Worm (Caenorhabditis elegans) whole organism, L4 larva: ENCODE measurements around the gene ZC13.10.

Source experiments
- D1046.2 ChIP-seq: fragments of 200-800 bp; sonication (Bioruptor generic); IDR thresholded peaks from 2 replicates; pipeline ENCODE4 v1.3.6; 2022; ENCODE audit warnings: missing genetic modification characterization, missing compliant biosample characterization
- F37D6.2 ChIP-seq: sonication (generic microtip); optimal IDR thresholded peaks from 2 replicates; lab custom pipeline; 2016; ENCODE audit warnings: mild to moderate bottlenecking, missing genetic modification characterization, missing compliant biosample characterization
- F44E2.7 ChIP-seq: fragments of 200-800 bp; sonication (Bioruptor generic); IDR thresholded peaks from 2 replicates; pipeline ENCODE4 v2.1.2; 2022; ENCODE audit warnings: missing genetic modification characterization, missing compliant biosample characterization
- R02D3.7 ChIP-seq: fragments of 150-350 bp; sonication (generic microtip); optimal IDR thresholded peaks from 3 replicates; lab custom pipeline; 2014; ENCODE audit warnings: missing biosample characterization, missing genetic modification characterization
- T26A8.4 ChIP-seq: fragments of 200-800 bp; sonication (Bioruptor generic); IDR thresholded peaks from 2 replicates; pipeline ENCODE4 v1.3.6; 2022; ENCODE audit warnings: missing genetic modification characterization, missing compliant biosample characterization
- aha-1 ChIP-seq: fragments of 150-350 bp; peaks from one replicate; lab custom pipeline; 2014; ENCODE audit warnings: missing biosample characterization, missing genetic modification characterization
- ceh-20 ChIP-seq: fragments of 200-800 bp; sonication (Bioruptor generic); IDR thresholded peaks from 2 replicates; pipeline ENCODE4 v1.3.6; 2022; ENCODE audit warnings: missing genetic modification reagents, missing genetic modification characterization, missing compliant biosample characterization
- ceh-32 ChIP-seq: sonication (generic microtip); optimal IDR thresholded peaks from 2 replicates; lab custom pipeline; 2016; ENCODE audit warnings: mild to moderate bottlenecking, missing genetic modification characterization, missing compliant biosample characterization; ENCODE audit not compliant: poor library complexity
- ceh-44 ChIP-seq: fragments of 200-800 bp; sonication (Bioruptor generic); IDR thresholded peaks from 2 replicates; pipeline ENCODE4 v1.3.6; 2022; ENCODE audit warnings: missing genetic modification reagents, missing genetic modification characterization, missing compliant biosample characterization
- ceh-62 ChIP-seq: sonication (generic microtip); optimal IDR thresholded peaks from 2 replicates; lab custom pipeline; 2017; ENCODE audit warnings: missing biosample characterization, missing genetic modification characterization
- daf-19 ChIP-seq: fragments of 200-800 bp; sonication (Bioruptor generic); conservative IDR thresholded peaks from 2 replicates; pipeline ENCODE4 v1.3.6; 2022; ENCODE audit warnings: missing genetic modification characterization, missing compliant biosample characterization
- daf-8 ChIP-seq: fragments of 200-800 bp; sonication (Bioruptor generic); IDR thresholded peaks from 2 replicates; pipeline ENCODE4 v1.3.6; 2022; ENCODE audit warnings: missing genetic modification characterization, missing compliant biosample characterization
- dmd-6 ChIP-seq: fragments of 200-800 bp; sonication (Bioruptor generic); IDR thresholded peaks from 2 replicates; pipeline ENCODE4 v1.3.6; 2022; ENCODE audit warnings: missing genetic modification reagents, missing genetic modification characterization, missing compliant biosample characterization
- dmd-9 ChIP-seq: fragments of 200-800 bp; sonication (Bioruptor generic); IDR thresholded peaks from 2 replicates; pipeline ENCODE4 v1.3.6; 2022; ENCODE audit warnings: missing genetic modification reagents, missing genetic modification characterization, missing compliant biosample characterization
- dve-1 ChIP-seq: sonication (generic microtip); optimal IDR thresholded peaks from 2 replicates; lab custom pipeline; 2017; ENCODE audit warnings: antibody characterized with exemption, mild to moderate bottlenecking, missing genetic modification characterization, missing compliant biosample characterization; ENCODE audit not compliant: insufficient read depth
- egl-27 ChIP-seq: sonication (generic microtip); optimal IDR thresholded peaks from 3 replicates; lab custom pipeline; 2017; ENCODE audit warnings: missing biosample characterization, missing genetic modification reagents, missing genetic modification characterization
- egl-43 ChIP-seq: fragments of 200-800 bp; sonication (Bioruptor generic); IDR thresholded peaks from 2 replicates; pipeline ENCODE4 v1.3.6; 2022; ENCODE audit warnings: missing genetic modification reagents, missing genetic modification characterization, missing compliant biosample characterization
- fkh-10 ChIP-seq: fragments of 150-350 bp; optimal IDR thresholded peaks from 2 replicates; lab custom pipeline; 2014; ENCODE audit warnings: missing biosample characterization, missing genetic modification reagents, missing genetic modification characterization
- fos-1 ChIP-seq: fragments of 150-350 bp; optimal IDR thresholded peaks from 2 replicates; lab custom pipeline; 2014; ENCODE audit warnings: missing biosample characterization, missing genetic modification characterization
- hlh-11 ChIP-seq: fragments of 200-800 bp; sonication (Bioruptor generic); optimal IDR thresholded peaks from 2 replicates; lab custom pipeline; 2018; ENCODE audit warnings: mild to moderate bottlenecking, missing genetic modification characterization, missing compliant biosample characterization
- hlh-30 ChIP-seq: sonication (generic microtip); optimal IDR thresholded peaks from 2 replicates; lab custom pipeline; 2017; ENCODE audit warnings: antibody characterized with exemption, mild to moderate bottlenecking, missing genetic modification characterization, missing compliant biosample characterization; ENCODE audit not compliant: insufficient read depth
- jun-1 ChIP-seq: fragments of 150-350 bp; optimal IDR thresholded peaks from 2 replicates; lab custom pipeline; 2014; ENCODE audit warnings: missing biosample characterization, missing genetic modification reagents, missing genetic modification characterization
- lin-13 ChIP-seq: fragments of 150-350 bp; optimal IDR thresholded peaks from 2 replicates; lab custom pipeline; 2014; ENCODE audit warnings: missing biosample characterization, missing genetic modification reagents, missing genetic modification characterization
- lin-15B ChIP-seq: fragments of 150-350 bp; sonication (generic microtip); optimal IDR thresholded peaks from 3 replicates; lab custom pipeline; 2014; ENCODE audit warnings: missing biosample characterization, missing genetic modification characterization
- lin-38 ChIP-seq: fragments of 200-800 bp; sonication (Bioruptor generic); IDR thresholded peaks from 2 replicates; pipeline ENCODE4 v1.3.6; 2022; ENCODE audit warnings: missing genetic modification reagents, missing genetic modification characterization, missing compliant biosample characterization
- lsy-2 ChIP-seq, 2 experiments: fragments of 150-350 bp in 1 of 2; sonication (generic microtip) in 1 of 2; optimal IDR thresholded peaks; 2 replicates each; lab custom pipeline; 2014 to 2017; ENCODE audit warnings: missing biosample characterization in 2 of 2, missing genetic modification characterization in 2 of 2
- madf-9 ChIP-seq: fragments of 200-800 bp; sonication (Bioruptor generic); conservative IDR thresholded peaks from 2 replicates; pipeline ENCODE4 v1.3.6; 2022; ENCODE audit warnings: missing genetic modification reagents, missing genetic modification characterization, missing compliant biosample characterization
- mdt-29 ChIP-seq: fragments of 200-800 bp; sonication (Bioruptor generic); IDR thresholded peaks from 2 replicates; pipeline ENCODE4 v1.3.6; 2022; ENCODE audit warnings: missing genetic modification reagents, missing genetic modification characterization, missing compliant biosample characterization
- mep-1 ChIP-seq: fragments of 150-350 bp; sonication (generic microtip); optimal IDR thresholded peaks from 3 replicates; lab custom pipeline; 2014; ENCODE audit warnings: missing biosample characterization, missing genetic modification characterization
- mes-2 ChIP-seq: sonication (generic microtip); optimal IDR thresholded peaks from 2 replicates; lab custom pipeline; 2016; ENCODE audit warnings: missing genotype, mild to moderate bottlenecking, missing genetic modification characterization, missing compliant biosample characterization; ENCODE audit not compliant: poor library complexity, severe bottlenecking
- mxl-2 ChIP-seq: fragments of 200-800 bp; sonication (Bioruptor generic); conservative IDR thresholded peaks from 2 replicates; pipeline ENCODE4 v1.3.6; 2022; ENCODE audit warnings: missing genetic modification reagents, missing genetic modification characterization, missing compliant biosample characterization
- mxl-3 ChIP-seq: fragments of 200-800 bp; sonication (Bioruptor generic); optimal IDR thresholded peaks from 2 replicates; lab custom pipeline; 2018; ENCODE audit warnings: mild to moderate bottlenecking, missing genetic modification characterization, missing compliant biosample characterization
- nhr-10 ChIP-seq: fragments of 150-350 bp; optimal IDR thresholded peaks from 2 replicates; lab custom pipeline; 2014; ENCODE audit warnings: missing biosample characterization, missing genetic modification characterization
- nhr-102 ChIP-seq: sonication (generic microtip); optimal IDR thresholded peaks from 2 replicates; lab custom pipeline; 2016; ENCODE audit warnings: mild to moderate bottlenecking, missing genetic modification characterization, moderate library complexity, missing compliant biosample characterization
- nhr-237 ChIP-seq: sonication (generic microtip); optimal IDR thresholded peaks from 2 replicates; lab custom pipeline; 2017; ENCODE audit warnings: missing biosample characterization, missing genetic modification characterization
- nhr-28 ChIP-seq: fragments of 150-350 bp; optimal IDR thresholded peaks from 2 replicates; lab custom pipeline; 2014; ENCODE audit warnings: missing biosample characterization, missing genetic modification characterization
- nhr-41 ChIP-seq: fragments of 200-800 bp; sonication (Bioruptor generic); IDR thresholded peaks from 2 replicates; pipeline ENCODE4 v1.3.6; 2022; ENCODE audit warnings: missing genetic modification reagents, missing genetic modification characterization, missing compliant biosample characterization
- nhr-42 ChIP-seq: fragments of 200-800 bp; sonication (Bioruptor generic); IDR thresholded peaks from 2 replicates; pipeline ENCODE4 v1.3.6; 2022; ENCODE audit warnings: missing genetic modification characterization, missing compliant biosample characterization
- nhr-48 ChIP-seq: sonication (generic microtip); optimal IDR thresholded peaks from 2 replicates; lab custom pipeline; 2016; ENCODE audit warnings: mild to moderate bottlenecking, missing genetic modification characterization, missing compliant biosample characterization
- nhr-77 ChIP-seq: fragments of 150-350 bp; optimal IDR thresholded peaks from 2 replicates; lab custom pipeline; 2014; ENCODE audit warnings: missing biosample characterization, missing genetic modification characterization
- pha-4 ChIP-seq, 2 experiments: fragments of 150-350 bp in 1 of 2; fragments of 200-800 bp in 1 of 2; sonication (Bioruptor generic) in 1 of 2; IDR thresholded peaks in 1 of 2; optimal IDR thresholded peaks in 1 of 2; 2 replicates each; pipeline versions ENCODE4 v1.3.6 to Lab custom; 2014 to 2022; ENCODE audit warnings: missing genetic modification characterization in 2 of 2, missing genetic modification reagents in 2 of 2, missing biosample characterization in 1 of 2, missing compliant biosample characterization in 1 of 2
- php-3 ChIP-seq: fragments of 200-800 bp; sonication (Bioruptor generic); IDR thresholded peaks from 2 replicates; pipeline ENCODE4 v1.3.6; 2022; ENCODE audit warnings: missing genetic modification reagents, missing genetic modification characterization, missing compliant biosample characterization
- pqm-1 ChIP-seq: sonication (generic microtip); optimal IDR thresholded peaks from 2 replicates; lab custom pipeline; 2017; ENCODE audit warnings: missing biosample characterization, missing genetic modification characterization
- sdz-12 ChIP-seq: fragments of 200-800 bp; sonication (Bioruptor generic); optimal IDR thresholded peaks from 2 replicates; lab custom pipeline; 2018; ENCODE audit warnings: mild to moderate bottlenecking, missing genetic modification characterization, missing compliant biosample characterization
- set-16 ChIP-seq: fragments of 200-800 bp; sonication (Bioruptor generic); IDR thresholded peaks from 2 replicates; pipeline ENCODE4 v1.3.6; 2022; ENCODE audit warnings: missing genetic modification reagents, missing genetic modification characterization, missing compliant biosample characterization
- snpc-1.2 ChIP-seq: fragments of 200-800 bp; sonication (Bioruptor generic); IDR thresholded peaks from 2 replicates; pipeline ENCODE4 v1.3.6; 2022; ENCODE audit warnings: missing genetic modification reagents, missing genetic modification characterization, missing compliant biosample characterization
- spr-1 ChIP-seq: sonication (generic microtip); optimal IDR thresholded peaks from 2 replicates; lab custom pipeline; 2016; ENCODE audit warnings: mild to moderate bottlenecking, missing genetic modification characterization, missing compliant biosample characterization
- tag-97 ChIP-seq: fragments of 200-800 bp; sonication (Bioruptor generic); IDR thresholded peaks from 2 replicates; pipeline ENCODE4 v1.3.6; 2022; ENCODE audit warnings: missing genetic modification characterization, missing compliant biosample characterization
- tra-1 ChIP-seq: fragments of 200-800 bp; sonication (Bioruptor generic); IDR thresholded peaks from 2 replicates; pipeline ENCODE4 v1.3.6; 2022; ENCODE audit warnings: missing genetic modification reagents, missing genetic modification characterization, missing compliant biosample characterization
- unc-62 ChIP-seq, 3 experiments: fragments of 150-350 bp in 1 of 3; sonication (generic microtip); optimal IDR thresholded peaks in 2 of 3; peaks in 1 of 3; 1 replicate in 1 of 3; 2 replicates in 2 of 3; lab custom pipeline; 2014 to 2017; ENCODE audit warnings: missing biosample characterization in 3 of 3, missing genetic modification characterization in 3 of 3, missing genetic modification reagents in 3 of 3, missing genotype in 1 of 3
- vab-7 ChIP-seq: fragments of 200-800 bp; sonication (Bioruptor generic); IDR thresholded peaks from 2 replicates; pipeline ENCODE4 v1.3.6; 2022; ENCODE audit warnings: missing genetic modification reagents, missing genetic modification characterization, missing compliant biosample characterization

The ZC13.10 gene

DNA sequence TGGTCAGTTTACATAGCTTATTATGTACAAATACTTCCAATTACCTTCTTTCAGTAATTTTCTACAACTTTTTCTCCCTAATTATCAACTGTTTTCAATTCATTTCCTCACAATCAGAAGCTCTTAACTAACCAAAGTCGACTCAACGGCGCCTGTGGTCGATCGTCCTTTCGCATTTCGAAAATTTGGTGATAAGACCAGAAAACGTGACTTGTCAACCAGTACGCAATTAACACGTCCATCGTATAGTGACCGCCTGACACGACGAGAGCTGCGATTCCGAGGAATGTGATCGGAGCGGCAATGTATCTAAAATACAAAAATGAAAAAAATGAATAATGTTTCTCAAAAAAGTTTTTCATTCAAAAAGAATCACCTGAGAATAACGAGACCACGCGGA lies 43.3 kb upstream of the ZC13.10 start:
- TF ChIP-seq sdz-12 (no peak), R02D3.7 (tag; lab: Kevin White, UChicago) (no peak), mdt-29 (GFP tag; lab: Robert Waterston, UW) (no peak), hlh-30 (peak; percentile 79), nhr-28 (tag; lab: Kevin White, UChicago) (peak; percentile 9), php-3 (GFP tag; lab: Robert Waterston, UW) (peak; percentile 49; the same call in 1 of the 2 replicates), mes-2 (peak; percentile 15), pqm-1 (tag; lab: Kevin White, UChicago) (peak; percentile 43), nhr-10 (no peak), nhr-41 (no peak), nhr-102 (no peak), vab-7 (GFP tag; lab: Robert Waterston, UW) (no peak), unc-62 (GFP tag; optimal IDR thresholded peaks at IDR 0.05 in 1 of 2; lab: Kevin White, UChicago) (no peak), unc-62 (tag; optimal IDR thresholded peaks at IDR 0.05; lab: Kevin White, UChicago) (no peak), daf-8 (no peak), fos-1 (tag; lab: Kevin White, UChicago) (no peak), set-16 (GFP tag; lab: Robert Waterston, UW) (no peak), ceh-62 (tag; lab: Kevin White, UChicago) (no peak), tra-1 (GFP tag; lab: Robert Waterston, UW) (peak; percentile 61), ceh-44 (GFP tag; lab: Robert Waterston, UW) (no peak), lin-38 (GFP tag; lab: Robert Waterston, UW) (no peak), mxl-3 (GFP tag; lab: Kevin White, UChicago) (no peak), nhr-48 (tag; lab: Kevin White, UChicago) (no peak), dmd-6 (GFP tag; lab: Robert Waterston, UW) (peak; percentile 76), lin-15B (tag; lab: Kevin White, UChicago) (no peak), lin-13 (no peak), egl-43 (GFP tag; lab: Robert Waterston, UW) (no peak), dmd-9 (GFP tag; lab: Robert Waterston, UW) (no peak), fkh-10 (no peak), nhr-237 (tag; lab: Kevin White, UChicago) (no peak), F37D6.2 (no peak), jun-1 (tag; lab: Kevin White, UChicago) (no peak), ceh-32 (tag; lab: Kevin White, UChicago) (no peak), dve-1 (tag; lab: Kevin White, UChicago) (peak; percentile 77), spr-1 (tag; lab: Kevin White, UChicago) (no peak), ceh-20 (GFP tag; lab: Robert Waterston, UW) (0 out of 2 replicates have a peak, but pooled peaks have one; percentile 32), nhr-77 (tag; lab: Kevin White, UChicago) (peak; percentile 3), nhr-42 (GFP tag; lab: Robert Waterston, UW) (0 out of 2 replicates have a peak, but pooled peaks have one; percentile 29), mxl-2 (GFP tag; lab: Robert Waterston, UW) (no peak), tag-97 (no peak), T26A8.4 (GFP tag; lab: Robert Waterston, UW) (0 out of 2 replicates have a peak, but pooled peaks have one; percentile 44), aha-1 (tag; lab: Kevin White, UChicago) (no peak), D1046.2 (no peak), lsy-2 (tag; optimal IDR thresholded peaks at IDR 0.05; lab: Kevin White, UChicago) (no peak), egl-27 (tag; lab: Kevin White, UChicago) (no peak), snpc-1.2 (GFP tag; lab: Robert Waterston, UW) (no peak), hlh-11 (tag; lab: Kevin White, UChicago) (peak; percentile 76), F44E2.7 (GFP tag; lab: Robert Waterston, UW) (no peak), pha-4 (GFP tag; IDR thresholded peaks at IDR 0.05; lab: Robert Waterston, UW) (no peak), pha-4 (tag; optimal IDR thresholded peaks at IDR 0.05; lab: Kevin White, UChicago) (no peak), madf-9 (GFP tag; lab: Robert Waterston, UW) (no peak), daf-19 (GFP tag; lab: Robert Waterston, UW) (no peak), mep-1 (tag; lab: Kevin White, UChicago) (peak; percentile 22)
